Worm (Caenorhabditis elegans) whole organism, young adult: ENCODE data around the gene lido-14.

Experiments
- B0336.3 ChIP-seq: fragments of 200-800 bp; sonication (Bioruptor generic); IDR thresholded peaks from 2 replicates; pipeline ENCODE4 v1.3.6; 2022; ENCODE audit warnings: missing genetic modification characterization, missing compliant biosample characterization
- C17E4.6 ChIP-seq: fragments of 200-800 bp; sonication (Bioruptor generic); IDR thresholded peaks from 2 replicates; pipeline ENCODE4 v1.3.6; 2022; ENCODE audit warnings: missing genetic modification reagents, missing genetic modification characterization, missing compliant biosample characterization
- F57A8.1 ChIP-seq: fragments of 200-800 bp; sonication (Bioruptor generic); optimal IDR thresholded peaks from 2 replicates; lab custom pipeline; 2018; ENCODE audit warnings: mild to moderate bottlenecking, missing genetic modification characterization, moderate library complexity, missing compliant biosample characterization
- Y56A3A.18 ChIP-seq: fragments of 200-800 bp; sonication (Bioruptor generic); IDR thresholded peaks from 2 replicates; pipeline ENCODE4 v1.3.6; 2022; ENCODE audit warnings: missing genetic modification reagents, missing genetic modification characterization, missing compliant biosample characterization
- attf-5 ChIP-seq: fragments of 200-800 bp; sonication (Bioruptor generic); optimal IDR thresholded peaks from 2 replicates; lab custom pipeline; 2018; ENCODE audit warnings: mild to moderate bottlenecking, missing genetic modification characterization, missing compliant biosample characterization
- attf-6 ChIP-seq: fragments of 200-800 bp; sonication (Bioruptor generic); IDR thresholded peaks from 2 replicates; pipeline ENCODE4 v1.3.6; 2022; ENCODE audit warnings: missing genetic modification reagents, missing genetic modification characterization, missing compliant biosample characterization
- ceh-100 ChIP-seq: fragments of 200-800 bp; sonication (Bioruptor generic); IDR thresholded peaks from 2 replicates; pipeline ENCODE4 v1.3.6; 2022; ENCODE audit warnings: missing genetic modification reagents, missing genetic modification characterization, missing compliant biosample characterization
- ceh-79 ChIP-seq: sonication (generic microtip); optimal IDR thresholded peaks from 2 replicates; lab custom pipeline; 2017; ENCODE audit warnings: mild to moderate bottlenecking, missing genetic modification characterization, missing compliant biosample characterization
- ceh-91 ChIP-seq: fragments of 200-800 bp; sonication (Bioruptor generic); IDR thresholded peaks from 2 replicates; pipeline ENCODE4 v1.3.6; 2022; ENCODE audit warnings: missing genetic modification reagents, missing genetic modification characterization, missing compliant biosample characterization
- die-1 ChIP-seq: sonication (generic microtip); optimal IDR thresholded peaks from 2 replicates; lab custom pipeline; 2016; ENCODE audit warnings: missing genotype, mild to moderate bottlenecking, missing genetic modification characterization, missing compliant biosample characterization
- efl-1 ChIP-seq: fragments of 150-350 bp; optimal IDR thresholded peaks from 2 replicates; lab custom pipeline; 2014; ENCODE audit warnings: missing biosample characterization, missing genetic modification reagents, missing genetic modification characterization
- egl-18 ChIP-seq: fragments of 200-800 bp; sonication (Bioruptor generic); IDR thresholded peaks from 2 replicates; pipeline ENCODE4 v1.3.6; 2022; ENCODE audit warnings: missing genetic modification reagents, missing genetic modification characterization, missing compliant biosample characterization
- ekl-4 ChIP-seq: fragments of 200-800 bp; sonication (Bioruptor generic); IDR thresholded peaks from 2 replicates; pipeline ENCODE4 v1.3.6; 2022; ENCODE audit warnings: missing genetic modification reagents, missing genetic modification characterization, missing compliant biosample characterization
- hlh-12 ChIP-seq: sonication (generic microtip); optimal IDR thresholded peaks from 2 replicates; lab custom pipeline; 2016; ENCODE audit warnings: missing genetic modification characterization, missing compliant biosample characterization
- hmg-20 ChIP-seq: fragments of 200-800 bp; sonication (Bioruptor generic); IDR thresholded peaks from 2 replicates; pipeline ENCODE4 v1.3.6; 2022; ENCODE audit warnings: missing genetic modification reagents, missing genetic modification characterization, missing compliant biosample characterization
- hrde-1 ChIP-seq: sonication (generic microtip); optimal IDR thresholded peaks from 2 replicates; lab custom pipeline; 2016; ENCODE audit warnings: missing genetic modification characterization, mild to moderate bottlenecking, missing compliant biosample characterization, moderate library complexity, missing genotype, missing genetic modification reagents, borderline replicate concordance
- hsf-1 ChIP-seq: fragments of 200-800 bp; sonication (Bioruptor generic); IDR thresholded peaks from 2 replicates; pipeline ENCODE4 v1.3.6; 2022; ENCODE audit warnings: missing genetic modification reagents, missing genetic modification characterization, missing compliant biosample characterization
- let-526 ChIP-seq: fragments of 200-800 bp; sonication (Bioruptor generic); IDR thresholded peaks from 2 replicates; pipeline ENCODE4 v1.3.6; 2022; ENCODE audit warnings: missing genetic modification reagents, missing genetic modification characterization, missing compliant biosample characterization
- lin-26 ChIP-seq: fragments of 200-800 bp; sonication (Bioruptor generic); IDR thresholded peaks from 2 replicates; pipeline ENCODE4 v1.3.6; 2022; ENCODE audit warnings: missing genetic modification reagents, missing genetic modification characterization, missing compliant biosample characterization
- lin-35 ChIP-seq, 3 experiments: fragments of 150-350 bp in 2 of 3; sonication (generic microtip) in 1 of 3; optimal IDR thresholded peaks; 2 replicates each; lab custom pipeline; 2014 to 2018; ENCODE audit warnings: missing biosample characterization in 3 of 3, missing genetic modification characterization in 3 of 3, missing genetic modification reagents in 3 of 3
- lir-1 ChIP-seq: fragments of 200-800 bp; sonication (Bioruptor generic); conservative IDR thresholded peaks from 2 replicates; pipeline ENCODE4 v1.3.6; 2022; ENCODE audit warnings: missing genetic modification reagents, missing genetic modification characterization, missing compliant biosample characterization
- madf-3 ChIP-seq: fragments of 200-800 bp; sonication (Bioruptor generic); IDR thresholded peaks from 2 replicates; pipeline ENCODE4 v1.3.6; 2022; ENCODE audit warnings: missing genetic modification reagents, missing genetic modification characterization, missing compliant biosample characterization
- mes-4 ChIP-seq: sonication (generic microtip); optimal IDR thresholded peaks from 2 replicates; lab custom pipeline; 2016; ENCODE audit warnings: missing genotype, missing genetic modification characterization, missing compliant biosample characterization
- nhr-179 ChIP-seq: sonication (generic microtip); optimal IDR thresholded peaks from 2 replicates; lab custom pipeline; 2016; ENCODE audit warnings: mild to moderate bottlenecking, missing genetic modification characterization, missing compliant biosample characterization
- nhr-27 ChIP-seq: fragments of 200-800 bp; sonication (Bioruptor generic); optimal IDR thresholded peaks from 2 replicates; lab custom pipeline; 2018; ENCODE audit warnings: mild to moderate bottlenecking, missing genetic modification characterization, moderate library complexity, missing compliant biosample characterization
- nhr-90 ChIP-seq: sonication (generic microtip); optimal IDR thresholded peaks from 2 replicates; lab custom pipeline; 2016; ENCODE audit warnings: missing genotype, mild to moderate bottlenecking, missing genetic modification characterization, missing compliant biosample characterization
- pbrm-1 ChIP-seq: fragments of 200-800 bp; sonication (Bioruptor generic); IDR thresholded peaks from 2 replicates; pipeline ENCODE4 v1.3.6; 2022; ENCODE audit warnings: missing genetic modification reagents, missing genetic modification characterization, missing compliant biosample characterization
- rec-8 ChIP-seq, 2 experiments: sonication (generic microtip); optimal IDR thresholded peaks; 2 replicates each; lab custom pipeline; 2016; ENCODE audit warnings: mild to moderate bottlenecking in 2 of 2, missing genetic modification characterization in 2 of 2, missing genetic modification reagents in 2 of 2, missing genotype in 2 of 2, missing biosample characterization in 1 of 2, missing compliant biosample characterization in 1 of 2, moderate library complexity in 1 of 2
- snpc-3.4 ChIP-seq: sonication (generic microtip); optimal IDR thresholded peaks from 2 replicates; lab custom pipeline; 2017; ENCODE audit warnings: missing genetic modification characterization, mild to moderate bottlenecking, missing compliant biosample characterization, antibody characterized with exemption, moderate library complexity, missing genotype, missing genetic modification reagents
- tbp1 ChIP-seq: fragments of 200-800 bp; sonication (Bioruptor generic); optimal IDR thresholded peaks from 2 replicates; lab custom pipeline; 2018; ENCODE audit warnings: mild to moderate bottlenecking, missing genetic modification characterization, missing compliant biosample characterization
- unc-62 ChIP-seq: fragments of 150-350 bp; optimal IDR thresholded peaks from 2 replicates; lab custom pipeline; 2014; ENCODE audit warnings: missing biosample characterization, missing genetic modification reagents, missing genetic modification characterization
- xnd-1 ChIP-seq: sonication (generic microtip); optimal IDR thresholded peaks from 2 replicates; lab custom pipeline; 2016; ENCODE audit warnings: missing genotype, missing genetic modification reagents, missing genetic modification characterization, missing compliant biosample characterization
- ztf-26 ChIP-seq: sonication (generic microtip); optimal IDR thresholded peaks from 2 replicates; lab custom pipeline; 2017; ENCODE audit warnings: missing genetic modification characterization, missing compliant biosample characterization

Gene lido-14

ce11 chrII:3370061-3370460 is 11.1 kb downstream of the lido-14 start, which contains the start of gene Y49F6C.8 (continued):
- TF ChIP-seq rec-8 (tag; optimal IDR thresholded peaks at IDR 0.05; lab: Kevin White, UChicago) (no peak), attf-6 (no peak), die-1 (tag; lab: Kevin White, UChicago) (no peak), unc-62 (GFP tag; lab: Kevin White, UChicago) (no peak)
- TF ChIP-seq, all 124 proteins: peak for 7

ce11 chrII:3371010-3371409 is 12.1 kb downstream of the lido-14 start, which contains the start of gene bath-23:
Gene bath-23, plus strand, starts transcription at chrII:3371310.
- TF ChIP-seq nhr-179 (no peak), attf-6 (no peak), C17E4.6 (GFP tag; lab: Robert Waterston, UW) (no peak), B0336.3 (GFP tag; lab: Robert Waterston, UW) (no peak), let-526 (GFP tag; lab: Robert Waterston, UW) (no peak)

- TF ChIP-seq ztf-26 (tag; lab: Kevin White, UChicago) (no peak), egl-18 (GFP tag; lab: Robert Waterston, UW) (no peak), pbrm-1 (GFP tag; lab: Robert Waterston, UW) (no peak), xnd-1 (tag; lab: Kevin White, UChicago) (no peak), ceh-91 (GFP tag; lab: Robert Waterston, UW) (no peak), lin-26 (GFP tag; lab: Robert Waterston, UW) (no peak), rec-8 (tag; optimal IDR thresholded peaks at IDR 0.05; lab: Kevin White, UChicago) (no peak), C17E4.6 (GFP tag; lab: Robert Waterston, UW) (no peak), attf-5 (GFP tag; lab: Kevin White, UChicago) (no peak), ekl-4 (GFP tag; lab: Robert Waterston, UW) (no peak), hmg-20 (GFP tag; lab: Robert Waterston, UW) (no peak), nhr-90 (tag; lab: Kevin White, UChicago) (no peak), Y56A3A.18 (no peak), ceh-79 (tag; lab: Kevin White, UChicago) (no peak)
Measured at ce11 chrII:3373875-3374274, 14.9 kb downstream of the lido-14 start.

ce11 chrII:3374779-3375178 is 15.8 kb downstream of the lido-14 start, which contains the start of gene bath-10:
Gene bath-10, plus strand, starts transcription at chrII:3375079.
- TF ChIP-seq F57A8.1 (GFP tag; lab: Kevin White, UChicago) (no peak), efl-1 (GFP tag; lab: Kevin White, UChicago) (no peak), hmg-20 (GFP tag; lab: Robert Waterston, UW) (no peak), lir-1 (GFP tag; lab: Robert Waterston, UW) (no peak), madf-3 (GFP tag; lab: Robert Waterston, UW) (no peak), nhr-27 (tag; lab: Kevin White, UChicago) (no peak), ceh-100 (no peak), ceh-91 (GFP tag; lab: Robert Waterston, UW) (no peak), hrde-1 (tag; lab: Kevin White, UChicago) (no peak), hsf-1 (no peak), tbp1 (GFP tag; lab: Kevin White, UChicago) (no peak), hlh-12 (tag; lab: Kevin White, UChicago) (no peak), nhr-90 (tag; lab: Kevin White, UChicago) (no peak), snpc-3.4 (tag; lab: Kevin White, UChicago) (no peak), lin-35 (GFP tag; optimal IDR thresholded peaks at IDR 0.05; lab: Kevin White, UChicago) (no peak), mes-4 (tag; lab: Kevin White, UChicago) (no peak), B0336.3 (GFP tag; lab: Robert Waterston, UW) (no peak)
